Worm (Caenorhabditis elegans) whole organism, L4/young adult: Measurements from ENCODE around the gene del-8.

Experiments used
- W03F9.2 ChIP-seq: fragments of 150-350 bp; optimal IDR thresholded peaks from 2 replicates; lab custom pipeline; 2014; ENCODE audit warnings: missing biosample characterization, missing genetic modification characterization
- him-1 ChIP-seq: sonication (generic microtip); optimal IDR thresholded peaks from 2 replicates; lab custom pipeline; 2016; ENCODE audit warnings: missing genotype, missing genetic modification reagents, missing genetic modification characterization, missing compliant biosample characterization

DNA sequence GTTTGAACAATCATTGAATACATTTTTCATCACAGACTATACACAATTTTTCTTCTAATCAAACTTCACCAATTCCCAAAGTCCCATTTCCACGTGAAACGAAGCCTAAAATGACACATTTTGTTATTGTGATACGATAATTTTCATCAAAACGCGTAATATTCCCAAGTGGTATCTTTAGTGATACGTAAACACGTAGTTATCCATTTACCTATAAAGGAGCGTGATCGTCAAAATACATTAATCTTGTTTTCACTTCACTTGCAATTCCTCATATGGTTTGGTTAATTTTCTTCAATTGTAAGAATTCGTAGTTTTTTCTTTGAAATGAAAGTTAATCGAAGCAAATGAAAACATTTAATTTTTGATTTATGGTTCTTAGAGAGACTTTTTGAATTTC, 40.3 kb downstream of the del-8 start:
- no peak for TF ChIP-seq W03F9.2
- TF ChIP-seq him-1 (tag; lab: Kevin White, UChicago) = no peak
